Fruit fly (Drosophila melanogaster) whole organism, embryonic: ENCODE data around the gene Mtp.

ENCODE experiments used
- CG1024 ChIP-seq: fragments of 200-800 bp; sonication (Bioruptor generic); IDR thresholded peaks from 2 replicates; pipeline ENCODE4 v1.3.6; 2022; ENCODE audit warnings: missing biosample characterization, missing genetic modification characterization
- CG10366 ChIP-seq: fragments of 200-800 bp; sonication (Bioruptor generic); IDR thresholded peaks from 2 replicates; pipeline ENCODE4 v1.3.6; 2022; ENCODE audit warnings: missing biosample characterization, missing genetic modification characterization
- CG11085 ChIP-seq: fragments of 200-800 bp; sonication (Bioruptor generic); IDR thresholded peaks from 2 replicates; pipeline ENCODE4 v1.3.6; 2022; ENCODE audit warnings: missing biosample characterization, missing genetic modification characterization
- CG11247 ChIP-seq: fragments of 200-800 bp; sonication (Bioruptor generic); IDR thresholded peaks from 2 replicates; pipeline ENCODE4 v1.3.6; 2022; ENCODE audit warnings: missing biosample characterization, missing genetic modification characterization
- CG14710 ChIP-seq: fragments of 200-800 bp; sonication (Bioruptor generic); optimal IDR thresholded peaks from 3 replicates; lab custom pipeline; 2019; ENCODE audit warnings: missing biosample characterization, mild to moderate bottlenecking, missing genetic modification characterization, moderate library complexity
- CG15479 ChIP-seq: fragments of 200-800 bp; sonication (Bioruptor generic); optimal IDR thresholded peaks from 3 replicates; lab custom pipeline; 2019; ENCODE audit warnings: missing biosample characterization, mild to moderate bottlenecking, missing genetic modification characterization, moderate library complexity
- CG15696 ChIP-seq: fragments of 200-800 bp; sonication (Bioruptor generic); optimal IDR thresholded peaks from 2 replicates; lab custom pipeline; 2019; ENCODE audit warnings: missing biosample characterization, mild to moderate bottlenecking, missing genetic modification characterization, moderate library complexity
- CG17912 ChIP-seq: fragments of 200-800 bp; sonication (Bioruptor generic); optimal IDR thresholded peaks from 2 replicates; lab custom pipeline; 2018; ENCODE audit warnings: missing biosample characterization, mild to moderate bottlenecking, missing genetic modification characterization
- CG1792 ChIP-seq: fragments of 200-800 bp; sonication (Bioruptor generic); optimal IDR thresholded peaks from 2 replicates; lab custom pipeline; 2016; ENCODE audit warnings: missing biosample characterization, missing genetic modification characterization
- CG2116 ChIP-seq: fragments of 200-800 bp; sonication (Bioruptor generic); optimal IDR thresholded peaks from 3 replicates; lab custom pipeline; 2018; ENCODE audit warnings: missing biosample characterization, mild to moderate bottlenecking, missing genetic modification characterization
- CG34376 ChIP-seq: fragments of 200-800 bp; sonication (Bioruptor generic); optimal IDR thresholded peaks from 2 replicates; lab custom pipeline; 2018; ENCODE audit warnings: missing biosample characterization, mild to moderate bottlenecking, missing genetic modification characterization
- CG5245 ChIP-seq: fragments of 200-800 bp; sonication (Bioruptor generic); optimal IDR thresholded peaks from 3 replicates; lab custom pipeline; 2016; ENCODE audit warnings: missing biosample characterization, missing genetic modification characterization
- CG6272 ChIP-seq: fragments of 200-800 bp; sonication (Bioruptor generic); IDR thresholded peaks from 2 replicates; pipeline ENCODE4 v1.3.6; 2022; ENCODE audit warnings: missing biosample characterization, missing genetic modification characterization
- CG8281 ChIP-seq: fragments of 200-800 bp; sonication (Bioruptor generic); optimal IDR thresholded peaks from 2 replicates; lab custom pipeline; 2018; ENCODE audit warnings: missing biosample characterization, mild to moderate bottlenecking, missing genetic modification characterization, moderate library complexity
- CG8944 ChIP-seq: fragments of 200-800 bp; sonication (Bioruptor generic); optimal IDR thresholded peaks from 3 replicates; lab custom pipeline; 2016; ENCODE audit warnings: missing biosample characterization, missing genetic modification characterization
- CG9797 ChIP-seq: fragments of 200-800 bp; sonication (Bioruptor generic); optimal IDR thresholded peaks from 3 replicates; lab custom pipeline; 2018; ENCODE audit warnings: missing biosample characterization, mild to moderate bottlenecking, missing genetic modification characterization
- CoRest ChIP-seq: fragments of 200-800 bp; sonication (Bioruptor generic); optimal IDR thresholded peaks from 3 replicates; lab custom pipeline; 2018; ENCODE audit warnings: missing biosample characterization, mild to moderate bottlenecking, missing genetic modification characterization, moderate library complexity
- D19B ChIP-seq: fragments of 200-800 bp; sonication (Bioruptor generic); optimal IDR thresholded peaks from 2 replicates; lab custom pipeline; 2017; ENCODE audit warnings: missing biosample characterization, mild to moderate bottlenecking, missing genetic modification characterization
- Deaf1 ChIP-seq: fragments of 200-800 bp; optimal IDR thresholded peaks from 3 replicates; lab custom pipeline; 2019; ENCODE audit warnings: missing biosample characterization, mild to moderate bottlenecking, missing genetic modification characterization, moderate library complexity
- ERR ChIP-seq: fragments of 200-800 bp; sonication (Bioruptor generic); optimal IDR thresholded peaks from 2 replicates; lab custom pipeline; 2016; ENCODE audit warnings: missing biosample characterization, missing genetic modification characterization
- GATAe ChIP-seq: fragments of 200-800 bp; sonication (Bioruptor generic); conservative IDR thresholded peaks from 2 replicates; pipeline ENCODE4 v1.3.6; 2022; ENCODE audit warnings: missing biosample characterization, missing genetic modification characterization
- Gsc ChIP-seq: fragments of 200-800 bp; sonication (Bioruptor generic); IDR thresholded peaks from 2 replicates; pipeline ENCODE4 v1.3.6; 2022; ENCODE audit warnings: missing biosample characterization, missing genetic modification characterization
- HmgZ ChIP-seq: fragments of 200-800 bp; sonication (Bioruptor generic); optimal IDR thresholded peaks from 2 replicates; lab custom pipeline; 2018; ENCODE audit warnings: missing biosample characterization, mild to moderate bottlenecking, missing genetic modification characterization
- Hmx ChIP-seq: fragments of 200-800 bp; sonication (Bioruptor generic); optimal IDR thresholded peaks from 2 replicates; lab custom pipeline; 2016; ENCODE audit warnings: missing biosample characterization, missing genetic modification characterization
- Rfx ChIP-seq: fragments of 200-800 bp; sonication (Bioruptor generic); IDR thresholded peaks from 2 replicates; pipeline ENCODE4 v1.3.6; 2022; ENCODE audit warnings: missing biosample characterization, missing genetic modification characterization
- Vsx1 ChIP-seq: fragments of 200-800 bp; sonication (Bioruptor generic); optimal IDR thresholded peaks from 2 replicates; lab custom pipeline; 2017; ENCODE audit warnings: missing biosample characterization, mild to moderate bottlenecking, missing genetic modification characterization, missing genetic modification reagents
- abd-A ChIP-seq: fragments of 200-800 bp; sonication (Bioruptor generic); optimal IDR thresholded peaks from 3 replicates; lab custom pipeline; 2019; ENCODE audit warnings: missing biosample characterization, mild to moderate bottlenecking, missing genetic modification characterization, moderate library complexity
- al ChIP-seq: fragments of 200-800 bp; sonication (Bioruptor generic); IDR thresholded peaks from 2 replicates; pipeline ENCODE4 v1.3.6; 2022; ENCODE audit warnings: missing biosample characterization, missing genetic modification characterization
- bigmax ChIP-seq: fragments of 200-800 bp; sonication (Bioruptor generic); optimal IDR thresholded peaks from 2 replicates; lab custom pipeline; 2018; ENCODE audit warnings: missing biosample characterization, mild to moderate bottlenecking, missing genetic modification characterization
- bsh ChIP-seq, 2 experiments: fragments of 200-800 bp; sonication (Bioruptor generic); optimal IDR thresholded peaks; 2 replicates each; lab custom pipeline; 2017 to 2018; ENCODE audit warnings: mild to moderate bottlenecking in 2 of 2, missing biosample characterization in 2 of 2, missing genetic modification characterization in 2 of 2, moderate library complexity in 1 of 2
- cato ChIP-seq: fragments of 200-800 bp; sonication (Bioruptor generic); optimal IDR thresholded peaks from 2 replicates; lab custom pipeline; 2016; ENCODE audit warnings: missing biosample characterization, missing genetic modification characterization, borderline replicate concordance
- cg ChIP-seq: fragments of 200-800 bp; sonication (Bioruptor generic); optimal IDR thresholded peaks from 3 replicates; lab custom pipeline; 2019; ENCODE audit warnings: missing biosample characterization, mild to moderate bottlenecking, missing genetic modification characterization, moderate library complexity
- chif ChIP-seq, 2 experiments: fragments of 200-800 bp; sonication (Bioruptor generic); optimal IDR thresholded peaks; 3 replicates each; lab custom pipeline; 2016; ENCODE audit warnings: missing biosample characterization in 2 of 2, missing genetic modification characterization in 2 of 2
- da ChIP-seq: fragments of 200-800 bp; sonication (Bioruptor generic); optimal IDR thresholded peaks from 2 replicates; lab custom pipeline; 2016; ENCODE audit warnings: missing biosample characterization, missing genetic modification characterization
- eyg ChIP-seq: fragments of 200-800 bp; sonication (Bioruptor generic); optimal IDR thresholded peaks from 3 replicates; lab custom pipeline; 2016; ENCODE audit warnings: missing biosample characterization, missing genetic modification characterization
- ftz-f1 ChIP-seq: fragments of 200-800 bp; sonication (Bioruptor generic); optimal IDR thresholded peaks from 2 replicates; lab custom pipeline; 2016; ENCODE audit warnings: missing biosample characterization, missing genetic modification characterization
- gce ChIP-seq: fragments of 200-800 bp; sonication (Bioruptor generic); IDR thresholded peaks from 3 replicates; pipeline ENCODE4 v1.3.6; 2022; ENCODE audit warnings: missing biosample characterization, missing genetic modification characterization
- nmo ChIP-seq: fragments of 200-800 bp; sonication (Bioruptor generic); optimal IDR thresholded peaks from 2 replicates; lab custom pipeline; 2018; ENCODE audit warnings: missing biosample characterization, mild to moderate bottlenecking, missing genetic modification characterization, moderate library complexity
- pita ChIP-seq: fragments of 200-800 bp; sonication (Bioruptor generic); optimal IDR thresholded peaks from 2 replicates; lab custom pipeline; 2017; ENCODE audit warnings: missing biosample characterization, mild to moderate bottlenecking, missing genetic modification characterization
- prd ChIP-seq, 3 experiments: fragments of >200 bp in 2 of 3; fragments of 200-800 bp in 1 of 3; sonication (Bioruptor generic) in 1 of 3; optimal IDR thresholded peaks in 2 of 3; IDR thresholded peaks in 1 of 3; 2 replicates in 2 of 3; 3 replicates in 1 of 3; pipeline versions ENCODE4 v1.3.6 to Lab custom; 2017 to 2022; ENCODE audit warnings: missing biosample characterization in 1 of 3, missing genetic modification characterization in 1 of 3
- sens-2 ChIP-seq: fragments of 200-800 bp; sonication (Bioruptor generic); IDR thresholded peaks from 2 replicates; pipeline ENCODE4 v1.3.6; 2022; ENCODE audit warnings: missing biosample characterization, missing genetic modification characterization
- sisA ChIP-seq: fragments of 200-800 bp; sonication (Bioruptor generic); IDR thresholded peaks from 2 replicates; pipeline ENCODE4 v1.3.6; 2022; ENCODE audit warnings: missing biosample characterization, missing genetic modification characterization
- sqz ChIP-seq: fragments of 200-800 bp; sonication (Bioruptor generic); optimal IDR thresholded peaks from 3 replicates; lab custom pipeline; 2018; ENCODE audit warnings: missing biosample characterization, mild to moderate bottlenecking, missing genetic modification characterization
- tgo ChIP-seq: fragments of 200-800 bp; sonication (Bioruptor generic); IDR thresholded peaks from 3 replicates; pipeline ENCODE4 v1.3.6; 2022; ENCODE audit warnings: missing biosample characterization, missing genetic modification characterization
- twi ChIP-seq: fragments of 200-800 bp; optimal IDR thresholded peaks from 2 replicates; lab custom pipeline; 2019; ENCODE audit warnings: missing biosample characterization, mild to moderate bottlenecking, missing genetic modification characterization, moderate library complexity
- tx ChIP-seq: fragments of 200-800 bp; sonication (Bioruptor generic); optimal IDR thresholded peaks from 2 replicates; lab custom pipeline; 2016; ENCODE audit warnings: missing biosample characterization, missing genetic modification characterization
- yki ChIP-seq: fragments of >200 bp; optimal IDR thresholded peaks from 3 replicates; lab custom pipeline; 2018
- zen2 ChIP-seq: fragments of 200-800 bp; sonication (Bioruptor generic); IDR thresholded peaks from 3 replicates; pipeline ENCODE4 v1.3.6; 2022; ENCODE audit warnings: missing biosample characterization, missing genetic modification characterization; ENCODE audit not compliant: partially characterized antibody

Mtp gene

dm6 chr2L:20922196-20923087 lies at the start of gene Mtp (continued):
- TF ChIP-seq gce (GFP tag; lab: Robert Waterston, UW) (peak; percentile 45; the same call in 1 of the 3 replicates), chif (GFP tag; optimal IDR thresholded peaks at IDR 0.05; lab: Kevin White, UChicago) (peak; percentile 72 to 86), CG8281 (tag; lab: Kevin White, UChicago) (peak; percentile 22), CG34376 (GFP tag; lab: Kevin White, UChicago) (peak; percentile 65), CG10366 (GFP tag; lab: Robert Waterston, UW) (peak; percentile 59), CG1024 (GFP tag; lab: Robert Waterston, UW) (peak; percentile 50; the same call in 1 of the 2 replicates), HmgZ (tag; lab: Kevin White, UChicago) (peak; percentile 79), zen2 (no peak), CG14710 (tag; lab: Kevin White, UChicago) (peak; percentile 77), cato (GFP tag; lab: Kevin White, UChicago) (no peak), sens-2 (GFP tag; lab: Robert Waterston, UW) (peak; percentile 50), CG9797 (GFP tag; lab: Kevin White, UChicago) (no peak), CG11085 (GFP tag; lab: Robert Waterston, UW) (0 out of 2 replicates have a peak, but pooled peaks have one; percentile 12), pita (GFP tag; lab: Kevin White, UChicago) (no peak), CG2116 (GFP tag; lab: Kevin White, UChicago) (peak; percentile 37), CG1792 (GFP tag; lab: Kevin White, UChicago) (peak; percentile 66), sqz (GFP tag; lab: Kevin White, UChicago) (peak; percentile 7), CG8944 (GFP tag; lab: Kevin White, UChicago) (peak; percentile 76), al (GFP tag; lab: Robert Waterston, UW) (peak; percentile 47; the same call in 1 of the 2 replicates), Rfx (GFP tag; lab: Robert Waterston, UW) (peak; percentile 73), tgo (GFP tag; lab: Robert Waterston, UW) (peak; percentile 73), bsh (GFP tag; optimal IDR thresholded peaks at IDR 0.05; lab: Kevin White, UChicago) (peak; percentile 65 to 82), ERR (GFP tag; lab: Kevin White, UChicago) (peak; percentile 80), CG5245 (GFP tag; lab: Kevin White, UChicago) (peak; percentile 53), Deaf1 (tag; lab: Kevin White, UChicago) (no peak), CG17912 (GFP tag; lab: Kevin White, UChicago) (no peak), twi (peak; percentile 69), eyg (GFP tag; lab: Kevin White, UChicago) (peak; percentile 62), cg (GFP tag; lab: Kevin White, UChicago) (peak; percentile 56), ftz-f1 (GFP tag; lab: Kevin White, UChicago) (peak; percentile 51), CG6272 (no peak; the same call in 1 of the 2 replicates), da (GFP tag; lab: Kevin White, UChicago) (peak; percentile 31), CG15479 (GFP tag; lab: Kevin White, UChicago) (peak; percentile 33), Gsc (GFP tag; lab: Robert Waterston, UW) (no peak), sisA (GFP tag; lab: Robert Waterston, UW) (peak; percentile 67), prd (optimal IDR thresholded peaks at IDR 0.05; lab: Kevin White, UChicago) (no peak), prd (GFP tag; IDR thresholded peaks at IDR 0.05; lab: Robert Waterston, UW) (no peak; the same call in 2 of the 3 replicates), Vsx1 (peak; percentile 57), CoRest (tag; lab: Kevin White, UChicago) (peak; percentile 80), Hmx (GFP tag; lab: Kevin White, UChicago) (peak; percentile 61), abd-A (tag; lab: Kevin White, UChicago) (no peak), bigmax (GFP tag; lab: Kevin White, UChicago) (peak; percentile 15), GATAe (no peak), tx (peak; percentile 75), D19B (peak; percentile 30), nmo (GFP tag; lab: Kevin White, UChicago) (peak; percentile 81), CG15696 (tag; lab: Kevin White, UChicago) (peak; percentile 55), CG11247 (peak; percentile 61), yki (lab: Kevin White, UChicago) (no peak)
